Worm (Caenorhabditis elegans) whole organism, late embryonic: ENCODE measurements around the gene Y37E11AM.4.

Experiments
- C38D4.7 ChIP-seq: fragments of 200-800 bp; sonication (Bioruptor generic); optimal IDR thresholded peaks from 2 replicates; lab custom pipeline; 2018; ENCODE audit warnings: mild to moderate bottlenecking, missing genetic modification characterization, moderate library complexity, missing compliant biosample characterization
- F13H6.1 ChIP-seq: sonication (generic microtip); optimal IDR thresholded peaks from 2 replicates; lab custom pipeline; 2016; ENCODE audit warnings: missing genetic modification characterization, missing compliant biosample characterization
- K02D7.2 ChIP-seq: sonication (generic microtip); optimal IDR thresholded peaks from 2 replicates; lab custom pipeline; 2017; ENCODE audit warnings: mild to moderate bottlenecking, missing genetic modification characterization, missing compliant biosample characterization
- K09A11.1 ChIP-seq: sonication (generic microtip); optimal IDR thresholded peaks from 2 replicates; lab custom pipeline; 2017; ENCODE audit warnings: antibody characterized with exemption, mild to moderate bottlenecking, missing genetic modification characterization, missing compliant biosample characterization; ENCODE audit not compliant: insufficient read depth
- T23F11.4 ChIP-seq: fragments of 200-800 bp; sonication (Bioruptor generic); optimal IDR thresholded peaks from 2 replicates; lab custom pipeline; 2018; ENCODE audit warnings: mild to moderate bottlenecking, missing genetic modification characterization, missing compliant biosample characterization
- ceh-19 ChIP-seq: fragments of 200-800 bp; sonication (Bioruptor generic); optimal IDR thresholded peaks from 2 replicates; lab custom pipeline; 2018; ENCODE audit warnings: mild to moderate bottlenecking, missing genetic modification characterization, missing compliant biosample characterization
- ceh-22 ChIP-seq: sonication (generic microtip); optimal IDR thresholded peaks from 2 replicates; lab custom pipeline; 2017; ENCODE audit warnings: missing biosample characterization, missing genetic modification characterization
- ceh-24 ChIP-seq: sonication (generic microtip); optimal IDR thresholded peaks from 2 replicates; lab custom pipeline; 2016; ENCODE audit warnings: mild to moderate bottlenecking, missing genetic modification characterization, missing compliant biosample characterization
- ceh-31 ChIP-seq: sonication (generic microtip); optimal IDR thresholded peaks from 2 replicates; lab custom pipeline; 2016; ENCODE audit warnings: missing genetic modification characterization, missing compliant biosample characterization
- ceh-34 ChIP-seq: sonication (generic microtip); optimal IDR thresholded peaks from 2 replicates; lab custom pipeline; 2016; ENCODE audit warnings: mild to moderate bottlenecking, missing genetic modification characterization, missing compliant biosample characterization
- ceh-45 ChIP-seq: fragments of 200-800 bp; sonication (Bioruptor generic); IDR thresholded peaks from 2 replicates; pipeline ENCODE4 v1.3.6; 2022; ENCODE audit warnings: missing genetic modification reagents, missing genetic modification characterization, missing compliant biosample characterization
- ceh-48 ChIP-seq: sonication (generic microtip); optimal IDR thresholded peaks from 2 replicates; lab custom pipeline; 2016; ENCODE audit warnings: missing genetic modification characterization, inconsistent platforms, missing compliant biosample characterization
- ceh-6 ChIP-seq: fragments of 200-800 bp; sonication (Bioruptor generic); optimal IDR thresholded peaks from 2 replicates; lab custom pipeline; 2018; ENCODE audit warnings: mild to moderate bottlenecking, missing genetic modification characterization, missing compliant biosample characterization
- che-1 ChIP-seq: sonication (generic microtip); optimal IDR thresholded peaks from 2 replicates; lab custom pipeline; 2016; ENCODE audit warnings: mild to moderate bottlenecking, missing genetic modification characterization, missing compliant biosample characterization
- elt-2 ChIP-seq: sonication (generic microtip); optimal IDR thresholded peaks from 2 replicates; lab custom pipeline; 2016; ENCODE audit warnings: missing genetic modification reagents, missing genetic modification characterization, missing compliant biosample characterization
- ets-4 ChIP-seq: sonication (generic microtip); optimal IDR thresholded peaks from 2 replicates; lab custom pipeline; 2016; ENCODE audit warnings: missing genetic modification characterization, missing compliant biosample characterization
- eyg-1 ChIP-seq: sonication (generic microtip); optimal IDR thresholded peaks from 2 replicates; lab custom pipeline; 2016; ENCODE audit warnings: missing genotype, missing genetic modification characterization, missing compliant biosample characterization
- fkh-10 ChIP-seq: fragments of 150-350 bp; optimal IDR thresholded peaks from 2 replicates; lab custom pipeline; 2014; ENCODE audit warnings: missing biosample characterization, missing genetic modification reagents, missing genetic modification characterization
- gmeb-2 ChIP-seq: sonication (generic microtip); optimal IDR thresholded peaks from 2 replicates; lab custom pipeline; 2016; ENCODE audit warnings: missing genetic modification characterization, inconsistent platforms, missing compliant biosample characterization
- hlh-8 ChIP-seq: sonication (generic microtip); optimal IDR thresholded peaks from 2 replicates; lab custom pipeline; 2016; ENCODE audit warnings: missing genotype, missing genetic modification characterization, missing compliant biosample characterization
- lim-6 ChIP-seq: sonication (generic microtip); optimal IDR thresholded peaks from 2 replicates; lab custom pipeline; 2016; ENCODE audit warnings: missing genetic modification characterization, missing compliant biosample characterization
- npax-4 ChIP-seq: sonication (generic microtip); optimal IDR thresholded peaks from 2 replicates; lab custom pipeline; 2016; ENCODE audit warnings: missing genetic modification characterization, missing compliant biosample characterization
- pag-3 ChIP-seq: sonication (generic microtip); optimal IDR thresholded peaks from 2 replicates; lab custom pipeline; 2016; ENCODE audit warnings: missing compliant biosample characterization, missing genetic modification characterization, borderline replicate concordance
- pat-9 ChIP-seq: fragments of 200-800 bp; sonication (Bioruptor generic); optimal IDR thresholded peaks from 2 replicates; lab custom pipeline; 2018; ENCODE audit warnings: mild to moderate bottlenecking, missing genetic modification characterization, moderate library complexity, missing compliant biosample characterization
- pax-1 ChIP-seq: fragments of 150-350 bp; optimal IDR thresholded peaks from 2 replicates; lab custom pipeline; 2014; ENCODE audit warnings: missing biosample characterization, missing genetic modification characterization
- pha-4 ChIP-seq: fragments of 150-350 bp; optimal IDR thresholded peaks from 2 replicates; lab custom pipeline; 2018; ENCODE audit warnings: missing biosample characterization, missing genetic modification reagents, missing genetic modification characterization
- pqm-1 ChIP-seq: sonication (generic microtip); optimal IDR thresholded peaks from 2 replicates; lab custom pipeline; 2016; ENCODE audit warnings: missing genetic modification characterization, missing compliant biosample characterization
- pros-1 ChIP-seq: fragments of 150-350 bp; optimal IDR thresholded peaks from 2 replicates; lab custom pipeline; 2014; ENCODE audit warnings: missing biosample characterization, missing genetic modification reagents, missing genetic modification characterization
- ref-2 ChIP-seq: sonication (generic microtip); optimal IDR thresholded peaks from 2 replicates; lab custom pipeline; 2016; ENCODE audit warnings: missing genetic modification characterization, missing compliant biosample characterization
- rnt-1 ChIP-seq: sonication (generic microtip); optimal IDR thresholded peaks from 2 replicates; lab custom pipeline; 2016; ENCODE audit warnings: missing genetic modification characterization, missing compliant biosample characterization
- sdc-2 ChIP-seq: sonication (generic microtip); optimal IDR thresholded peaks from 2 replicates; lab custom pipeline; 2016; ENCODE audit warnings: missing genotype, missing genetic modification characterization, missing compliant biosample characterization
- sox-2 ChIP-seq: fragments of 200-800 bp; sonication (Bioruptor generic); IDR thresholded peaks from 2 replicates; pipeline ENCODE4 v1.3.6; 2022; ENCODE audit warnings: missing genetic modification reagents, missing genetic modification characterization, missing compliant biosample characterization
- syd-9 ChIP-seq: sonication (generic microtip); optimal IDR thresholded peaks from 2 replicates; lab custom pipeline; 2016; ENCODE audit warnings: mild to moderate bottlenecking, missing genetic modification characterization, moderate library complexity, missing compliant biosample characterization
- tbx-2 ChIP-seq: sonication (generic microtip); optimal IDR thresholded peaks from 2 replicates; lab custom pipeline; 2016; ENCODE audit warnings: missing genetic modification characterization, missing compliant biosample characterization
- ttx-3 ChIP-seq: sonication (generic microtip); optimal IDR thresholded peaks from 2 replicates; lab custom pipeline; 2016; ENCODE audit warnings: missing genetic modification reagents, missing genetic modification characterization, missing compliant biosample characterization
- unc-3 ChIP-seq, 2 experiments: fragments of 200-800 bp in 1 of 2; sonication (Bioruptor generic) in 1 of 2; sonication (generic microtip) in 1 of 2; conservative IDR thresholded peaks in 1 of 2; optimal IDR thresholded peaks in 1 of 2; 2 replicates each; pipeline versions ENCODE4 v1.3.6 to Lab custom; 2016 to 2022; ENCODE audit warnings: missing compliant biosample characterization in 2 of 2, missing genetic modification characterization in 2 of 2, missing genetic modification reagents in 1 of 2
- unc-42 ChIP-seq: sonication (generic microtip); optimal IDR thresholded peaks from 2 replicates; lab custom pipeline; 2016; ENCODE audit warnings: missing genotype, missing genetic modification characterization, missing compliant biosample characterization
- unc-55 ChIP-seq: sonication (generic microtip); optimal IDR thresholded peaks from 2 replicates; lab custom pipeline; 2017; ENCODE audit warnings: missing biosample characterization, missing genetic modification reagents, missing genetic modification characterization
- unc-86 ChIP-seq: sonication (generic microtip); optimal IDR thresholded peaks from 2 replicates; lab custom pipeline; 2016; ENCODE audit warnings: missing genetic modification characterization, missing compliant biosample characterization
- ztf-16 ChIP-seq: sonication (generic microtip); optimal IDR thresholded peaks from 2 replicates; lab custom pipeline; 2017; ENCODE audit warnings: missing genetic modification characterization, missing compliant biosample characterization

Y37E11AM.4 gene

ce11 chrIV:3709200-3709599 lies 13.4 kb downstream of the Y37E11AM.4 start, which contains the start of gene Y37E11AL.1:
Gene Y37E11AL.1 (plus strand): TSS chrIV:3709500.
- TF ChIP-seq pha-4 (tag; lab: Kevin White, UChicago) (no peak), F13H6.1 (no peak), che-1 (tag; lab: Kevin White, UChicago) (no peak), ref-2 (no peak), unc-3 (GFP tag; conservative IDR thresholded peaks at IDR 0.05; lab: Robert Waterston, UW) (no peak), unc-3 (tag; optimal IDR thresholded peaks at IDR 0.05; lab: Kevin White, UChicago) (no peak), pqm-1 (tag; lab: Kevin White, UChicago) (no peak), rnt-1 (tag; lab: Kevin White, UChicago) (no peak), ceh-34 (no peak), ceh-31 (tag; lab: Kevin White, UChicago) (no peak), ceh-22 (no peak), unc-42 (tag; lab: Kevin White, UChicago) (no peak), T23F11.4 (no peak), pag-3 (tag; lab: Kevin White, UChicago) (no peak), ceh-19 (no peak)

DNA sequence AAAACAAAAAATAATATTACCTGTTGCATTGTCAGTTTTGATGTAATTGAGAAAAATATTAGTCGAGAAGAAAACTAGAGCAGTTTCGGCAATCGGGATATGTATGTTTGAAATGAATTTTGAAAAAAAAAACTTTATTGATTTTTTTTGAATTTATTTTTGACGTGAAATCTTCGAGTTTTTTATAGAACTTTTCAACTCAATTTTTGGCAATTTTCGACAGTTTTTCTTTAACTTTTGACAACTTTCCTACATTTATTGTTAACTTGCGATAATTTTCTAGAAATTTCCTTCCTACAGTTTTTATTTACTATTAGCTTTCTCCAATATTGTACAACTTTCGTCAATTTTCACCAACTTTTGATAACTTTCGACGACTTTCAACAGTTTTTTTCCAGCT lies 20.7 kb downstream of the Y37E11AM.4 start, which contains the start of gene Y37E11AL.12:
Gene Y37E11AL.12 (minus strand): TSS at position 101 of the 400 bp plus-strand sequence.
- TF ChIP-seq gmeb-2 (tag; lab: Kevin White, UChicago) = no peak

ce11 chrIV:3700554-3700953 lies 22.0 kb downstream of the Y37E11AM.4 start, which contains the start of gene Y37E11AL.9:
Gene Y37E11AL.9 (minus strand): TSS chrIV:3700654.
- TF ChIP-seq hlh-8 (tag; lab: Kevin White, UChicago) (no peak), ceh-24 (no peak), ets-4 (tag; lab: Kevin White, UChicago) (no peak), pax-1 (tag; lab: Kevin White, UChicago) (no peak), ztf-16 (tag; lab: Kevin White, UChicago) (no peak), fkh-10 (no peak), unc-55 (GFP tag; lab: Kevin White, UChicago) (no peak), pros-1 (tag; lab: Kevin White, UChicago) (no peak), pha-4 (tag; lab: Kevin White, UChicago) (no peak), K09A11.1 (tag; lab: Kevin White, UChicago) (no peak), T23F11.4 (no peak), pqm-1 (tag; lab: Kevin White, UChicago) (no peak), K02D7.2 (tag; lab: Kevin White, UChicago) (no peak), rnt-1 (tag; lab: Kevin White, UChicago) (no peak), sdc-2 (no peak), unc-42 (tag; lab: Kevin White, UChicago) (no peak), unc-86 (tag; lab: Kevin White, UChicago) (no peak), eyg-1 (tag; lab: Kevin White, UChicago) (no peak)

ce11 chrIV:3698201-3698600 lies 24.4 kb downstream of the Y37E11AM.4 start, which contains the start of gene Y37E11AL.2:
Gene Y37E11AL.2 (plus strand): TSS chrIV:3698501.
- TF ChIP-seq ref-2 (no peak), unc-55 (GFP tag; lab: Kevin White, UChicago) (no peak), pag-3 (tag; lab: Kevin White, UChicago) (no peak)

DNA sequence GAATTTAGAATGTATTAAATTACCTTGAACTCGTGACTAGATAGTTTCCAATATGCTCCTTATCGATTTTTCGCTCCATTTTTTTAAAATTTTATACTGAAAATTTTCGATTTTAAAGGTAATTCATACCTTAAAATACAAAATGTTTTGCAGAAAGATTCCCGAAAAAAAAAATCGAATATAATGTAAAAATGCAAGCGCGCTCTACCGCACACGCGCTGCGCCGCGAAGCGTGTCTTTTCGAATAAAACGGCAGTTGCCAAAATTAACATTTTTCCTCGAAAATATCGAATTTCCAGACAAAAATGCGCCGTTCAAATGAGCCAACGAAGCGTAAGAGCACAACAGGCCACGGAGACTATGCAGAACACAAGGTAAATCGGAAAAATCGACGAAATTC lies 28.0 kb downstream of the Y37E11AM.4 start, which contains the start of the genes taf-6.2 and Y37E11AL.3:
Gene taf-6.2 (minus strand): TSS at position 96 of the 400 bp plus-strand sequence.
Gene Y37E11AL.3 (plus strand): TSS at position 298 of the 400 bp plus-strand sequence.
- no peak for TF ChIP-seq pag-3 (tag; lab: Kevin White, UChicago)
- no peak for TF ChIP-seq pros-1 (tag; lab: Kevin White, UChicago)
- TF ChIP-seq sox-2 (GFP tag; lab: Robert Waterston, UW) = no peak
- peak; percentile 33 for TF ChIP-seq unc-42 (tag; lab: Kevin White, UChicago)
- peak; percentile 54 for TF ChIP-seq ceh-48 (tag; lab: Kevin White, UChicago)
- TF ChIP-seq ceh-34 = peak; percentile 4

DNA sequence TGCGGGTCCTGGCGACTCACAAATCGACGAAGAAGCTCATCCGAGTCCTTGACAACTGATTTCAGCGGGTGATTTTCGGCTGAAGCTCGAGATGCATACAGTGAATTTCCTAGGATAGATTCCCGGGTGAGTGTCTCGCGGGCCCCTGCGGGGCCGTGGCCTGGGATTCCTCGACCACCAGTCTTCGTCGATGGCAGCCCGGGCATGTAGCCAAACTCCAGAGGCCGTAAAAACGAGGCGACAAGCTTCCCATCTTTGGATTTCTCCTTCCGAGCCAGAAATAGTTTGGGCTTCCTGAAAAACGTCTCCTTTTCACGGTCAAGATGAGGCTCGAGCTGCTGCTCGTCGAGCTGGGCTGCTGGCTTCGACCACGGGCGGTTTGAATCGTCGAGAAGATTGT lies 34.5 kb downstream of the Y37E11AM.4 start:
- TF ChIP-seq elt-2 (tag; lab: Kevin White, UChicago) (no peak), pat-9 (tag; lab: Kevin White, UChicago) (no peak), che-1 (tag; lab: Kevin White, UChicago) (no peak), C38D4.7 (GFP tag; lab: Kevin White, UChicago) (no peak), ceh-45 (no peak), sdc-2 (no peak), npax-4 (tag; lab: Kevin White, UChicago) (no peak), syd-9 (tag; lab: Kevin White, UChicago) (no peak), ztf-16 (tag; lab: Kevin White, UChicago) (no peak), gmeb-2 (tag; lab: Kevin White, UChicago) (no peak), ttx-3 (tag; lab: Kevin White, UChicago) (no peak), lim-6 (tag; lab: Kevin White, UChicago) (no peak), ceh-6 (GFP tag; lab: Kevin White, UChicago) (no peak), unc-86 (tag; lab: Kevin White, UChicago) (no peak), ceh-22 (no peak), tbx-2 (tag; lab: Kevin White, UChicago) (no peak)
